Fruit fly (Drosophila melanogaster) whole organism, wandering third instar larva: ENCODE data around the gene rudhira.

Experiments
- Abd-B ChIP-seq: fragments of >200 bp; optimal IDR thresholded peaks from 2 replicates; lab custom pipeline; 2017; ENCODE audit warnings: missing biosample characterization, missing genetic modification characterization
- CG32264 ChIP-seq: fragments of 200-800 bp; sonication (Bioruptor generic); optimal IDR thresholded peaks from 2 replicates; lab custom pipeline; 2016; ENCODE audit warnings: missing biosample characterization, missing genetic modification characterization
- CG9705 ChIP-seq: fragments of 200-800 bp; sonication (Bioruptor generic); optimal IDR thresholded peaks from 2 replicates; lab custom pipeline; 2018; ENCODE audit warnings: missing biosample characterization, mild to moderate bottlenecking, missing genetic modification characterization
- CrebA ChIP-seq: fragments of 200-800 bp; sonication (Bioruptor generic); optimal IDR thresholded peaks from 2 replicates; lab custom pipeline; 2016; ENCODE audit warnings: missing biosample characterization, mild to moderate bottlenecking, missing genetic modification characterization, borderline replicate concordance
- Dfd ChIP-seq: fragments of >200 bp; optimal IDR thresholded peaks from 2 replicates; lab custom pipeline; 2017; ENCODE audit warnings: missing biosample characterization, missing genetic modification characterization
- Dif ChIP-seq: fragments of 200-275, 200-300 bp; sonication (Bioruptor generic); optimal IDR thresholded peaks from 2 replicates; lab custom pipeline; 2018; ENCODE audit warnings: missing biosample characterization, missing genetic modification characterization; ENCODE audit not compliant: partially characterized antibody
- GATAd ChIP-seq: sonication (Bioruptor generic); optimal IDR thresholded peaks from 2 replicates; lab custom pipeline; 2016; ENCODE audit warnings: missing biosample characterization, missing genetic modification characterization
- HLH106 ChIP-seq: fragments of 200-800 bp; optimal IDR thresholded peaks from 3 replicates; lab custom pipeline; 2019; ENCODE audit warnings: missing biosample characterization, mild to moderate bottlenecking, missing genetic modification characterization, moderate library complexity
- Hnf4 ChIP-seq: fragments of 200-800 bp; sonication (Bioruptor generic); optimal IDR thresholded peaks from 2 replicates; lab custom pipeline; 2016; ENCODE audit warnings: missing biosample characterization, mild to moderate bottlenecking, missing genetic modification characterization
- Hr78 ChIP-seq: fragments of >200 bp; optimal IDR thresholded peaks from 2 replicates; lab custom pipeline; 2017; ENCODE audit warnings: missing biosample characterization, missing genetic modification characterization
- Hr83 ChIP-seq: fragments of 200-300 bp; sonication (Bioruptor generic); optimal IDR thresholded peaks from 2 replicates; lab custom pipeline; 2016; ENCODE audit warnings: missing biosample characterization, mild to moderate bottlenecking, missing genetic modification characterization, moderate library complexity; ENCODE audit not compliant: poor library complexity, severe bottlenecking
- Jra ChIP-seq: sonication (Bioruptor generic); optimal IDR thresholded peaks from 2 replicates; lab custom pipeline; 2016; ENCODE audit warnings: missing biosample characterization, missing genetic modification characterization
- Mio ChIP-seq: sonication (Bioruptor generic); optimal IDR thresholded peaks from 2 replicates; lab custom pipeline; 2016; ENCODE audit warnings: missing biosample characterization, missing genetic modification characterization
- Myc ChIP-seq: fragments of >200 bp; optimal IDR thresholded peaks from 2 replicates; lab custom pipeline; 2017
- N ChIP-seq: fragments of >200 bp; optimal IDR thresholded peaks from 2 replicates; lab custom pipeline; 2018; ENCODE audit warnings: missing biosample characterization, missing external identifiers, missing genetic modification characterization
- OdsH ChIP-seq: fragments of 200-800 bp; sonication (Bioruptor generic); optimal IDR thresholded peaks from 2 replicates; lab custom pipeline; 2016; ENCODE audit warnings: missing biosample characterization, mild to moderate bottlenecking, missing genetic modification characterization
- Rel ChIP-seq, 2 experiments: fragments of 200-800 bp; sonication (Bioruptor generic) in 1 of 2; optimal IDR thresholded peaks; 2 replicates in 1 of 2; 3 replicates in 1 of 2; lab custom pipeline; 2016 to 2019; ENCODE audit warnings: mild to moderate bottlenecking in 2 of 2, missing biosample characterization in 2 of 2, missing genetic modification characterization in 2 of 2, moderate library complexity in 1 of 2
- Sp1 ChIP-seq: fragments of 200-800 bp; sonication (Bioruptor generic); optimal IDR thresholded peaks from 3 replicates; lab custom pipeline; 2019; ENCODE audit warnings: missing biosample characterization, mild to moderate bottlenecking, missing genetic modification characterization, moderate library complexity
- Vsx2 ChIP-seq: fragments of 200-300, 225-300 bp; sonication (Bioruptor generic); optimal IDR thresholded peaks from 2 replicates; lab custom pipeline; 2018; ENCODE audit warnings: missing biosample characterization, missing genetic modification characterization; ENCODE audit not compliant: partially characterized antibody
- br ChIP-seq: fragments of 200-800 bp; sonication (Bioruptor generic); optimal IDR thresholded peaks from 2 replicates; lab custom pipeline; 2016; ENCODE audit warnings: missing biosample characterization, missing genetic modification characterization
- brk ChIP-seq: fragments of 200-800 bp; sonication (Bioruptor generic); optimal IDR thresholded peaks from 2 replicates; lab custom pipeline; 2016; ENCODE audit warnings: missing biosample characterization, mild to moderate bottlenecking, missing genetic modification characterization
- dl ChIP-seq, 2 experiments: fragments of 175-275, 200-275 bp in 1 of 2; fragments of 200-275 bp in 1 of 2; sonication (Bioruptor generic); optimal IDR thresholded peaks; lab custom pipeline; 2018; ENCODE audit warnings: mild to moderate bottlenecking in 2 of 2, missing biosample characterization in 2 of 2, missing genetic modification characterization in 2 of 2, moderate library complexity in 2 of 2; ENCODE audit not compliant: partially characterized antibody in 2 of 2, insufficient read depth in 1 of 2
- dmrt93B ChIP-seq: fragments of 200-800 bp; sonication (Bioruptor generic); optimal IDR thresholded peaks from 2 replicates; lab custom pipeline; 2018; ENCODE audit warnings: missing biosample characterization, mild to moderate bottlenecking, missing genetic modification characterization
- dsf ChIP-seq: sonication (Bioruptor generic); optimal IDR thresholded peaks from 2 replicates; lab custom pipeline; 2016; ENCODE audit warnings: missing biosample characterization, missing genetic modification characterization, borderline replicate concordance
- ey ChIP-seq: fragments of 200-800 bp; sonication (Bioruptor generic); optimal IDR thresholded peaks from 2 replicates; lab custom pipeline; 2016; ENCODE audit warnings: missing biosample characterization, missing genetic modification characterization
- foxo ChIP-seq, 2 experiments: fragments of 200-800 bp; sonication (Bioruptor generic); optimal IDR thresholded peaks; 2 replicates in 1 of 2; 3 replicates in 1 of 2; lab custom pipeline; 2016 to 2017; ENCODE audit warnings: missing biosample characterization in 2 of 2, missing genetic modification characterization in 2 of 2
- fru ChIP-seq: fragments of 200-800 bp; sonication (Bioruptor generic); optimal IDR thresholded peaks from 3 replicates; lab custom pipeline; 2016; ENCODE audit warnings: missing biosample characterization, mild to moderate bottlenecking, missing genetic modification characterization
- h ChIP-seq: fragments of 200-800 bp; sonication (Bioruptor generic); optimal IDR thresholded peaks from 3 replicates; lab custom pipeline; 2016; ENCODE audit warnings: missing biosample characterization, mild to moderate bottlenecking, missing genetic modification characterization
- jim ChIP-seq: fragments of 175-275, 200-325 bp; sonication (Bioruptor generic); optimal IDR thresholded peaks from 2 replicates; lab custom pipeline; 2016; ENCODE audit warnings: missing biosample characterization, mild to moderate bottlenecking, missing genetic modification characterization
- lola ChIP-seq: fragments of >200 bp; optimal IDR thresholded peaks from 2 replicates; lab custom pipeline; 2017; ENCODE audit warnings: missing biosample characterization, missing genetic modification characterization
- pan ChIP-seq: fragments of >200 bp; optimal IDR thresholded peaks from 2 replicates; lab custom pipeline; 2017
- psq ChIP-seq: fragments of 200-800 bp; sonication (Bioruptor generic); optimal IDR thresholded peaks from 3 replicates; lab custom pipeline; 2017; ENCODE audit warnings: missing biosample characterization, mild to moderate bottlenecking, missing genetic modification characterization, moderate library complexity
- rgr ChIP-seq: fragments of 200-800 bp; sonication (Bioruptor generic); optimal IDR thresholded peaks from 3 replicates; lab custom pipeline; 2016; ENCODE audit warnings: missing biosample characterization, mild to moderate bottlenecking, missing genetic modification characterization
- sage ChIP-seq: fragments of 200-800 bp; sonication (Bioruptor generic); optimal IDR thresholded peaks from 2 replicates; lab custom pipeline; 2016; ENCODE audit warnings: missing biosample characterization, mild to moderate bottlenecking, missing genetic modification characterization
- sv ChIP-seq: fragments of 200-800 bp; sonication (Bioruptor generic); optimal IDR thresholded peaks from 3 replicates; lab custom pipeline; 2016; ENCODE audit warnings: missing biosample characterization, missing genetic modification characterization
- tai ChIP-seq: sonication (Bioruptor generic); optimal IDR thresholded peaks from 2 replicates; lab custom pipeline; 2016; ENCODE audit warnings: missing biosample characterization, missing genetic modification characterization
- usp ChIP-seq: fragments of >200 bp; optimal IDR thresholded peaks from 2 replicates; lab custom pipeline; 2017; ENCODE audit warnings: missing biosample characterization, missing genetic modification characterization
- woc ChIP-seq: sonication (Bioruptor generic); optimal IDR thresholded peaks from 2 replicates; lab custom pipeline; 2016; ENCODE audit warnings: missing biosample characterization, mild to moderate bottlenecking, missing genetic modification characterization

rudhira gene

DNA sequence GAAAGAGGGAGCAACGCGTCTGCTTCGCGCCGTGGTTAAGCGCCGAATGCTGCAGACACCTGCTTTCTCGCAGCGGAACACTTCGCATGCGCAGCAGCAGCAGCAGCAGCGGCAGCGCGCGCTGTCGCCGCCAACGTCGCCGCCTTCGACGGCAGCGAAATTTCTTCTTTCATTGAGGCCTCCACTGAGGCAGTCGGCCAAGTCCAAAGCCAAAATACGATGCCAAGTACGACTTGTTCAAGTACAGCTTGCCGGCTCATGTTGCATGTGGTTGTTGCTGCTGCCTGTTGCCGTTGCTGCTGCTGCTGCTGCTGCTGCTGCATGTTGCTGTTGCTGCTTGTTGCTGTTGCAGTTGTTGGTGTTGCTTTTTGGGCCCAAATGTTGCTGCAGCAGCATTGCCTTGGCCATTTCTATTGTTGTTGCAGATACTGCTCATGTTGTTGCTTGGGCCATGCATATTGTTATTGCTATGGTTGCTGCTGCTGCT lies 37.9 kb upstream of the rudhira start, which contains the start of gene dy:
Gene dy, minus strand, starts transcription at position 51 of the 487 bp plus-strand sequence.
- TF ChIP-seq fru (GFP tag; lab: Kevin White, UChicago) (no peak), Dfd (peak; percentile 84)

DNA sequence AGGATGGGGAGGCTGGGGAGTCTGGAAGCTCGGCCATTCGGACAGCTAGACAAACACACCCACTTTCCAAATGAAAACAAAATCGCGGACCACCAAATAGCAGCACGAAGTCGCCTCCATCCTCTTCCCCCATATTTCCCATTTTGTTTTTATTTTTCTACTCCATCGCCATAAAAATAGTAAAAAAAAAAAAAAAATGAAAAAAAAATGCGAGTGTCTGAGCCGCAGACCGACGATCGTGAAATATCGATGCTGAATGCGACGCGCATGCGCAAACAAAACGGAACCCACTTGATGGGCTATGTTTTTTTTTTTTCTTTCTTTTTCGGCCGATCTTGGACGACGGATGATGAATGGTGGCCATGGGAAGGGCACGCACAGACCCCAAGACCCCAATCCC lies 31.7 kb upstream of the rudhira start:
- TF ChIP-seq woc (GFP tag; lab: Kevin White, UChicago) (no peak), br (GFP tag; lab: Kevin White, UChicago) (no peak), lola (GFP tag; lab: Kevin White, UChicago) (no peak), usp (no peak), CrebA (no peak), Rel (GFP tag; optimal IDR thresholded peaks at IDR 0.05; lab: Kevin White, UChicago) (no peak), Rel (tag; optimal IDR thresholded peaks at IDR 0.05; lab: Kevin White, UChicago) (no peak), OdsH (GFP tag; lab: Kevin White, UChicago) (no peak), h (no peak), sage (GFP tag; lab: Kevin White, UChicago) (no peak), Myc (no peak), CG9705 (no peak), Abd-B (no peak), tai (GFP tag; lab: Kevin White, UChicago) (no peak), Jra (GFP tag; lab: Kevin White, UChicago) (no peak)

DNA sequence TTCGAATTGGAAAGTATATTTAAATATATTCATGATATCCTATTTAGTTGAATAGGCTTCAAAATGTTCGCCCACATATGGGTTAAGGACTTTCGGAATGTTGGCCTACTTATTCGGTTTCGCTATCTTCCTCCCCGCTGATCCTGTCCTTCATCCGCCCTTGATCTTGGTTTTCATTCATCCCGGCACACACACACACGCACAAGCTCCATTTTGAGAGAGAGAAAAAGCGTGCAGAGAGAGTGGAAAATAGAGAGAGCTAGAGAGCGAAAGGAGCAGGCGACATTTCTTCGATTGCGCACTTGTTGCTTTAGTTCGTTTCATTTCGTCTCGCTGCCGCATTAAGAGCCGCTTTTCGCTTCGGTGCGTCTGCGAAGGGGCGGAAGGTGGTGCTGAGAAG lies 29.6 kb upstream of the rudhira start, which contains the start of gene Karl:
Gene Karl, plus strand, starts transcription at position 301 of the 400 bp plus-strand sequence.
- no peak for TF ChIP-seq Rel (GFP tag; optimal IDR thresholded peaks at IDR 0.05; lab: Kevin White, UChicago)
- no peak for TF ChIP-seq Rel (tag; optimal IDR thresholded peaks at IDR 0.05; lab: Kevin White, UChicago)
- TF ChIP-seq CG32264: no peak
- no peak for TF ChIP-seq rgr (GFP tag; lab: Kevin White, UChicago)
- no peak for TF ChIP-seq dl (GFP tag; optimal IDR thresholded peaks at IDR 0.05; lab: Kevin White, UChicago; ENCODE audit: insufficient read depth in 1 of 2, partially characterized antibody in 2 of 2)
- no peak for TF ChIP-seq CrebA
- no peak for TF ChIP-seq Hr83
- no peak for TF ChIP-seq br (GFP tag; lab: Kevin White, UChicago)
- no peak for TF ChIP-seq Dif
- TF ChIP-seq jim (GFP tag; lab: Kevin White, UChicago): no peak
- no peak for TF ChIP-seq N
- no peak for TF ChIP-seq Abd-B
- no peak for TF ChIP-seq sage (GFP tag; lab: Kevin White, UChicago)
- TF ChIP-seq OdsH (GFP tag; lab: Kevin White, UChicago): no peak

dm6 chrX:11788187-11788870 lies 28.4 kb upstream of the rudhira start:
- TF ChIP-seq CrebA (no peak), Myc (peak; percentile 70), Hr78 (GFP tag; lab: Kevin White, UChicago) (no peak), Jra (GFP tag; lab: Kevin White, UChicago) (no peak), Mio (GFP tag; lab: Kevin White, UChicago) (no peak), h (peak; percentile 83), N (no peak), brk (GFP tag; lab: Kevin White, UChicago) (peak; percentile 41), dsf (GFP tag; lab: Kevin White, UChicago) (no peak), Sp1 (GFP tag; lab: Kevin White, UChicago) (peak; percentile 76), sv (peak; percentile 39), Hr83 (no peak), OdsH (GFP tag; lab: Kevin White, UChicago) (peak; percentile 79), sage (GFP tag; lab: Kevin White, UChicago) (peak; percentile 71), fru (GFP tag; lab: Kevin White, UChicago) (peak; percentile 82), dmrt93B (GFP tag; lab: Kevin White, UChicago) (peak; percentile 68), psq (GFP tag; lab: Kevin White, UChicago) (peak; percentile 69), jim (GFP tag; lab: Kevin White, UChicago) (no peak), lola (GFP tag; lab: Kevin White, UChicago) (no peak), br (GFP tag; lab: Kevin White, UChicago) (peak; percentile 73), ey (GFP tag; lab: Kevin White, UChicago) (peak; percentile 73), CG9705 (no peak), Abd-B (no peak), GATAd (GFP tag; lab: Kevin White, UChicago) (no peak), CG32264 (peak; percentile 37), Dfd (no peak), usp (no peak), Dif (no peak), HLH106 (tag; lab: Kevin White, UChicago) (peak; percentile 79), Vsx2 (no peak), Hnf4 (GFP tag; lab: Kevin White, UChicago) (peak; percentile 79), dl (GFP tag; optimal IDR thresholded peaks at IDR 0.05; lab: Kevin White, UChicago; ENCODE audit: insufficient read depth in 1 of 2, partially characterized antibody in 2 of 2) (no peak), rgr (GFP tag; lab: Kevin White, UChicago) (peak; percentile 79), foxo (GFP tag; optimal IDR thresholded peaks at IDR 0.05; lab: Kevin White, UChicago) (peak in 1 of 2 experiments; percentile 86), tai (GFP tag; lab: Kevin White, UChicago) (no peak), Rel (GFP tag; optimal IDR thresholded peaks at IDR 0.05; lab: Kevin White, UChicago) (no peak), Rel (tag; optimal IDR thresholded peaks at IDR 0.05; lab: Kevin White, UChicago) (no peak), woc (GFP tag; lab: Kevin White, UChicago) (peak; percentile 51), pan (lab: Kevin White, UChicago) (no peak)
